Fruit fly (Drosophila melanogaster): ENCODE measurements around the gene Naa20A.

Gene Naa20A

dm6 chrX:19665684-19666141 is 42.8 kb upstream of the Naa20A start (continued):
- peak; percentile 55 for TF ChIP-seq CG1621 (tag; optimal IDR thresholded peaks at IDR 0.05)
- peak; percentile 58; the same call in 2 of the 3 replicates for TF ChIP-seq CG6163 (GFP tag; IDR thresholded peaks at IDR 0.05)
- TF ChIP-seq OdsH (GFP tag; optimal IDR thresholded peaks at IDR 0.05): peak; percentile 23
- TF ChIP-seq lz (GFP tag; optimal IDR thresholded peaks at IDR 0.05): peak; percentile 57
- peak; percentile 33 for TF ChIP-seq esn (GFP tag; optimal IDR thresholded peaks at IDR 0.05)
- no peak for TF ChIP-seq CG9139 (GFP tag; optimal IDR thresholded peaks at IDR 0.05)
- no peak for TF ChIP-seq Eip93F (GFP tag; optimal IDR thresholded peaks at IDR 0.05)
- TF ChIP-seq CG6792 (GFP tag; optimal IDR thresholded peaks at IDR 0.05): peak; percentile 30
- TF ChIP-seq CG7368 (GFP tag; optimal IDR thresholded peaks at IDR 0.05): no peak
- 0 out of 2 replicates have a peak, but pooled peaks have one; percentile 19 for TF ChIP-seq CG11294 (GFP tag; IDR thresholded peaks at IDR 0.05)
- TF ChIP-seq Eip78C (GFP tag): peak; percentile 71
- peak; percentile 10 for TF ChIP-seq achi (GFP tag; optimal IDR thresholded peaks at IDR 0.05)

- peak; percentile 15 for TF ChIP-seq CG10631 (GFP tag; optimal IDR thresholded peaks at IDR 0.05)
- peak; percentile 22 for TF ChIP-seq esn (GFP tag; optimal IDR thresholded peaks at IDR 0.05)
- TF ChIP-seq Hr4 (GFP tag; optimal IDR thresholded peaks at IDR 0.05): peak; percentile 4
- TF ChIP-seq fkh (GFP tag; optimal IDR thresholded peaks at IDR 0.05): no peak
- TF ChIP-seq Sox14 (GFP tag; optimal IDR thresholded peaks at IDR 0.05): no peak
- no peak for TF ChIP-seq Gug (GFP tag; IDR thresholded peaks at IDR 0.05)
- TF ChIP-seq Sox15 (GFP tag; optimal IDR thresholded peaks at IDR 0.05): no peak
- peak; percentile 9 for TF ChIP-seq topi (GFP tag; optimal IDR thresholded peaks at IDR 0.05)
- peak; percentile 32 for TF ChIP-seq Eip78C (GFP tag)
- TF ChIP-seq acj6 (GFP tag; optimal IDR thresholded peaks at IDR 0.05): peak; percentile 14
- TF ChIP-seq salr (GFP tag; optimal IDR thresholded peaks at IDR 0.05): peak in 1 of 2 experiments; percentile 19
- TF ChIP-seq vri (GFP tag; optimal IDR thresholded peaks at IDR 0.05): no peak
- TF ChIP-seq Met (GFP tag; optimal IDR thresholded peaks at IDR 0.05): peak; percentile 32
Measured at dm6 chrX:19663859-19664728, 41.2 kb upstream of the Naa20A start, which contains the start of the genes CG14223 and Ssu72. Gene CG14223 (minus strand): TSS chrX:19663971. Gene Ssu72 (plus strand): TSS chrX:19664561.

- TF ChIP-seq topi (GFP tag; optimal IDR thresholded peaks at IDR 0.05) (peak; percentile 63), CG6276 (GFP tag; optimal IDR thresholded peaks at IDR 0.05) (peak; percentile 64), OdsH (GFP tag; optimal IDR thresholded peaks at IDR 0.05) (peak; percentile 43), achi (GFP tag; optimal IDR thresholded peaks at IDR 0.05) (peak; percentile 47), salr (GFP tag; optimal IDR thresholded peaks at IDR 0.05) (peak in 1 of 2 experiments; percentile 16), dsx (GFP tag; optimal IDR thresholded peaks at IDR 0.05; ENCODE audit: poor library complexity, severe bottlenecking) (no peak), Lpt (GFP tag; optimal IDR thresholded peaks at IDR 0.05) (no peak), CG11902 (GFP tag; optimal IDR thresholded peaks at IDR 0.05) (no peak), Blimp-1 (GFP tag; optimal IDR thresholded peaks at IDR 0.05) (peak; percentile 12), CG15336 (GFP tag; IDR thresholded peaks at IDR 0.05) (no peak), CG16779 (tag; optimal IDR thresholded peaks at IDR 0.05) (no peak), CG3032 (tag; optimal IDR thresholded peaks at IDR 0.05) (peak; percentile 50), spab (GFP tag; optimal IDR thresholded peaks at IDR 0.05) (peak; percentile 34), Hr38 (GFP tag; optimal IDR thresholded peaks at IDR 0.05) (no peak), eg (GFP tag; IDR thresholded peaks at IDR 0.05) (peak; percentile 10; the same call in 1 of the 3 replicates), CG4318 (GFP tag; optimal IDR thresholded peaks at IDR 0.05) (no peak), dac (GFP tag; optimal IDR thresholded peaks at IDR 0.05) (peak; percentile 29), CG8632 (GFP tag; optimal IDR thresholded peaks at IDR 0.05) (no peak), Ets21C (GFP tag; optimal IDR thresholded peaks at IDR 0.05) (no peak), Hr4 (GFP tag; optimal IDR thresholded peaks at IDR 0.05) (peak; percentile 35), CG9139 (GFP tag; optimal IDR thresholded peaks at IDR 0.05) (peak; percentile 4), CG7368 (GFP tag; optimal IDR thresholded peaks at IDR 0.05) (peak; percentile 9), CG3919 (GFP tag; optimal IDR thresholded peaks at IDR 0.05) (peak; percentile 51), CG6808 (GFP tag; optimal IDR thresholded peaks at IDR 0.05) (peak; percentile 69), CG31627 (GFP tag; optimal IDR thresholded peaks at IDR 0.05) (peak; percentile 7), pdm3 (GFP tag; optimal IDR thresholded peaks at IDR 0.05) (peak; percentile 55), Eip93F (GFP tag; optimal IDR thresholded peaks at IDR 0.05) (no peak), fd59A (GFP tag; optimal IDR thresholded peaks at IDR 0.05) (peak; percentile 55), CG11762 (GFP tag; optimal IDR thresholded peaks at IDR 0.05; ENCODE audit: insufficient read depth) (peak; percentile 28)
Measured at dm6 chrX:19663196-19663858, 40.5 kb upstream of the Naa20A start.

All from whole organism, prepupa.